Worm (Caenorhabditis elegans) whole organism, L2 larva: ENCODE results near the gene str-14.

Experiments used
- C34F6.9 ChIP-seq: fragments of 150-350 bp; optimal IDR thresholded peaks from 2 replicates; lab custom pipeline; 2014; ENCODE audit warnings: missing biosample characterization, missing genetic modification characterization
- F13H6.1 ChIP-seq: sonication (generic microtip); optimal IDR thresholded peaks from 2 replicates; lab custom pipeline; 2016; ENCODE audit warnings: missing genetic modification characterization, missing compliant biosample characterization
- R02D3.7 ChIP-seq: fragments of 150-350 bp; optimal IDR thresholded peaks from 2 replicates; lab custom pipeline; 2014; ENCODE audit warnings: missing biosample characterization, missing genetic modification characterization
- Y55F3AM.14 ChIP-seq: fragments of 200-800 bp; sonication (Bioruptor generic); optimal IDR thresholded peaks from 2 replicates; lab custom pipeline; 2018; ENCODE audit warnings: mild to moderate bottlenecking, missing genetic modification characterization, missing compliant biosample characterization
- alr-1 ChIP-seq: fragments of 150-350 bp; optimal IDR thresholded peaks from 2 replicates; lab custom pipeline; 2014; ENCODE audit warnings: missing biosample characterization, missing genetic modification characterization
- aly-2 ChIP-seq: fragments of 150-350 bp; optimal IDR thresholded peaks from 2 replicates; lab custom pipeline; 2014; ENCODE audit warnings: missing biosample characterization, missing genetic modification characterization
- ama-1 ChIP-seq: fragments of 150-350 bp; optimal IDR thresholded peaks from 2 replicates; lab custom pipeline; 2018; ENCODE audit warnings: inconsistent platforms
- blmp-1 ChIP-seq: sonication (generic microtip); optimal IDR thresholded peaks from 2 replicates; lab custom pipeline; 2017; ENCODE audit warnings: missing genetic modification characterization, mild to moderate bottlenecking, missing compliant biosample characterization, antibody characterized with exemption, moderate library complexity; ENCODE audit not compliant: insufficient read depth
- ceh-16 ChIP-seq: fragments of 150-350 bp; optimal IDR thresholded peaks from 2 replicates; lab custom pipeline; 2014; ENCODE audit warnings: missing biosample characterization, missing genetic modification characterization
- ceh-82 ChIP-seq: fragments of 150-350 bp; optimal IDR thresholded peaks from 2 replicates; lab custom pipeline; 2014; ENCODE audit warnings: missing biosample characterization, missing genetic modification characterization
- crh-2 ChIP-seq: sonication (generic microtip); optimal IDR thresholded peaks from 2 replicates; lab custom pipeline; 2017; ENCODE audit warnings: missing biosample characterization, missing genetic modification characterization
- egl-27 ChIP-seq: sonication (generic microtip); optimal IDR thresholded peaks from 3 replicates; lab custom pipeline; 2017; ENCODE audit warnings: missing biosample characterization, missing genetic modification reagents, missing genetic modification characterization
- elt-3 ChIP-seq: sonication (generic microtip); optimal IDR thresholded peaks from 2 replicates; lab custom pipeline; 2017; ENCODE audit warnings: missing biosample characterization, missing genetic modification characterization
- fos-1 ChIP-seq: fragments of 150-350 bp; optimal IDR thresholded peaks from 2 replicates; lab custom pipeline; 2014; ENCODE audit warnings: missing biosample characterization, missing genetic modification characterization
- gmeb-1 ChIP-seq: fragments of 150-350 bp; optimal IDR thresholded peaks from 2 replicates; lab custom pipeline; 2014; ENCODE audit warnings: missing biosample characterization, missing genetic modification characterization
- lin-13 ChIP-seq: fragments of 150-350 bp; optimal IDR thresholded peaks from 2 replicates; lab custom pipeline; 2014; ENCODE audit warnings: missing biosample characterization, missing genetic modification reagents, missing genetic modification characterization
- lsy-2 ChIP-seq, 2 experiments: fragments of 150-350 bp in 1 of 2; sonication (generic microtip) in 1 of 2; optimal IDR thresholded peaks; 2 replicates each; lab custom pipeline; 2014 to 2017; ENCODE audit warnings: missing biosample characterization in 2 of 2, missing genetic modification characterization in 2 of 2
- mab-5 ChIP-seq: fragments of 150-350 bp; optimal IDR thresholded peaks from 2 replicates; lab custom pipeline; 2014; ENCODE audit warnings: missing biosample characterization, missing genetic modification characterization
- mbf-1 ChIP-seq: sonication (generic microtip); optimal IDR thresholded peaks from 2 replicates; lab custom pipeline; 2017; ENCODE audit warnings: missing biosample characterization, missing genetic modification characterization
- mdl-1 ChIP-seq, 2 experiments: fragments of 150-350 bp in 1 of 2; sonication (generic microtip) in 1 of 2; optimal IDR thresholded peaks; 2 replicates each; lab custom pipeline; 2017; ENCODE audit warnings: missing biosample characterization in 2 of 2, missing genetic modification characterization in 2 of 2
- nhr-10 ChIP-seq: sonication (generic microtip); optimal IDR thresholded peaks from 2 replicates; lab custom pipeline; 2017; ENCODE audit warnings: missing biosample characterization, missing genetic modification characterization
- nhr-11 ChIP-seq: fragments of 150-350 bp; optimal IDR thresholded peaks from 2 replicates; lab custom pipeline; 2014; ENCODE audit warnings: missing biosample characterization, missing genetic modification characterization
- nhr-12 ChIP-seq: fragments of 150-350 bp; optimal IDR thresholded peaks from 2 replicates; lab custom pipeline; 2014; ENCODE audit warnings: missing biosample characterization, missing genetic modification characterization
- nhr-129 ChIP-seq: fragments of 150-350 bp; optimal IDR thresholded peaks from 2 replicates; lab custom pipeline; 2014; ENCODE audit warnings: missing biosample characterization, missing genetic modification characterization
- nhr-21 ChIP-seq: fragments of 150-350 bp; optimal IDR thresholded peaks from 2 replicates; lab custom pipeline; 2014; ENCODE audit warnings: missing biosample characterization, missing genetic modification characterization
- nhr-6 ChIP-seq: fragments of 150-350 bp; optimal IDR thresholded peaks from 2 replicates; lab custom pipeline; 2014; ENCODE audit warnings: missing biosample characterization, missing genetic modification characterization
- nhr-77 ChIP-seq: fragments of 150-350 bp; optimal IDR thresholded peaks from 2 replicates; lab custom pipeline; 2014; ENCODE audit warnings: missing biosample characterization, missing genetic modification characterization
- sem-4 ChIP-seq: fragments of 150-350 bp; optimal IDR thresholded peaks from 2 replicates; lab custom pipeline; 2014; ENCODE audit warnings: missing biosample characterization, missing genetic modification reagents, missing genetic modification characterization
- skn-1 ChIP-seq: sonication (generic microtip); optimal IDR thresholded peaks from 2 replicates; lab custom pipeline; 2017; ENCODE audit warnings: missing biosample characterization, missing genetic modification characterization
- sma-9 ChIP-seq, 2 experiments: fragments of 150-350 bp in 1 of 2; sonication (generic microtip) in 1 of 2; optimal IDR thresholded peaks; 2 replicates each; lab custom pipeline; 2014 to 2016; ENCODE audit warnings: missing genetic modification characterization in 2 of 2, mild to moderate bottlenecking in 1 of 2, missing biosample characterization in 1 of 2, missing compliant biosample characterization in 1 of 2, missing genetic modification reagents in 1 of 2, moderate library complexity in 1 of 2
- unc-39 ChIP-seq: fragments of 150-350 bp; optimal IDR thresholded peaks from 2 replicates; lab custom pipeline; 2014; ENCODE audit warnings: missing biosample characterization, missing genetic modification characterization
- unc-62 ChIP-seq: fragments of 150-350 bp; optimal IDR thresholded peaks from 2 replicates; lab custom pipeline; 2014; ENCODE audit warnings: missing biosample characterization, missing genetic modification reagents, missing genetic modification characterization
- ztf-1 ChIP-seq: fragments of 200-800 bp; sonication (Bioruptor generic); conservative IDR thresholded peaks from 2 replicates; pipeline ENCODE4 v1.3.6; 2022; ENCODE audit warnings: missing genetic modification characterization, missing compliant biosample characterization
- ztf-11 ChIP-seq: sonication (generic microtip); optimal IDR thresholded peaks from 2 replicates; lab custom pipeline; 2017; ENCODE audit warnings: missing biosample characterization, missing genetic modification characterization
- ztf-4 ChIP-seq: fragments of 150-350 bp; optimal IDR thresholded peaks from 2 replicates; lab custom pipeline; 2014; ENCODE audit warnings: missing biosample characterization, missing genetic modification characterization

The str-14 gene

DNA sequence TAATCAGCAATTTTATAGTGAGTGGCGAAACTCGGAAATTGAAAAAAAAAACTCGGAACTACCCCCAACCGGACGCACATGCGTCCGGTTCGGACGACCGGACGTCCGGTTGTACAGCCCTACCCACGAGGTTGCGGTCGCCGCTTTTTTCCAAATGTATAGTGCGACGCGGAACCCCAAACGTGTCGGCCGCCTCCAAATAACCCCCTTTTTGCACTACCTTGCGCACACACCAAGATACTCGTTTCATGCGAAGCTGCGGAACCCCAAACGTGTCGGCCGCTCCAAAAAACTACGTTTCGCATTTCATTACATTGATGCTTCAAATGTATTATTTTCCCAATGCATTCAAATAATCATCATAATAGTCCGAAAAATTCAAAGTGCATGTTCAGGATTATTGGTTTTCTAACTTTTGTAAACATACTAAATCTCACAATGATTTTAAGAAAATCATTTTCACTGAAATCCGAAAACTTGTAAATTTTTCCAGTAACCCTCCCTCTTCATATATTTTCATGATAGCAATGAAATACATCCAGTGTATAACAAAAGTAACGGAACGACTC lies 17.1 kb upstream of the str-14 start, which contains the start of gene srw-35:
TSS of gene srw-35 (plus strand) at position 519 of the 569 bp plus-strand sequence.
- TF ChIP-seq crh-2 (tag; lab: Kevin White, UChicago) (no peak), C34F6.9 (no peak), fos-1 (no peak), egl-27 (tag; lab: Kevin White, UChicago) (no peak), sem-4 (tag; lab: Kevin White, UChicago) (no peak), ceh-16 (no peak), mbf-1 (tag; lab: Kevin White, UChicago) (no peak), blmp-1 (tag; lab: Kevin White, UChicago) (no peak), sma-9 (GFP tag; optimal IDR thresholded peaks at IDR 0.05; lab: Kevin White, UChicago) (no peak), sma-9 (tag; optimal IDR thresholded peaks at IDR 0.05; lab: Kevin White, UChicago) (no peak), lsy-2 (tag; optimal IDR thresholded peaks at IDR 0.05; lab: Kevin White, UChicago) (no peak)

DNA sequence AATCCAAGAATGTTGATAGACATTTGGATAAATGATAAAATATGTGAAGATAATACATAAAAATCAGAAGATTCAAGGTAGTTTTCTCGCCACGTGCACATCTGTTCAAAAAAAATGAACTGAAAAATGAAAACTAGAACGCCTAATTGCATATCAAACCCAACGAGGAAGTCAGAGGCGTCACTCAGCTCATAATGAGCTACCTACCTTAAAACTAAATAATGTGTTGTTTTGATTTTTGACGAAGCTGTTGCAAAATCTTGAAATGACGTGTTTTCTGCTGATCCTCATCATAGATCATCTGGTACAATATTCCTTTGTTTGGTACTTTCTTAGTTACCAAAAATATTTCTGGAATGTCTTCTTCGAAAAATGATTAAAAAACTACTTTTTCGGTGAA lies 16.0 kb upstream of the str-14 start, which contains the start of gene srh-138:
TSS of gene srh-138 (minus strand) at position 101 of the 400 bp plus-strand sequence.
- no peak for TF ChIP-seq ama-1
- no peak for TF ChIP-seq mbf-1 (tag; lab: Kevin White, UChicago)
- no peak for TF ChIP-seq R02D3.7 (tag; lab: Kevin White, UChicago)
- TF ChIP-seq lsy-2 (tag; optimal IDR thresholded peaks at IDR 0.05; lab: Kevin White, UChicago): no peak
- TF ChIP-seq sma-9 (GFP tag; optimal IDR thresholded peaks at IDR 0.05; lab: Kevin White, UChicago): no peak
- no peak for TF ChIP-seq sma-9 (tag; optimal IDR thresholded peaks at IDR 0.05; lab: Kevin White, UChicago)
- no peak for TF ChIP-seq mdl-1 (tag; optimal IDR thresholded peaks at IDR 0.05; lab: Kevin White, UChicago)
- TF ChIP-seq lin-13 (GFP tag; lab: Kevin White, UChicago): no peak

- TF ChIP-seq unc-39 (tag; lab: Kevin White, UChicago): no peak
- TF ChIP-seq elt-3 (tag; lab: Kevin White, UChicago): no peak
- no peak for TF ChIP-seq F13H6.1
- no peak for TF ChIP-seq nhr-11 (tag; lab: Kevin White, UChicago)
- no peak for TF ChIP-seq unc-62 (GFP tag; lab: Kevin White, UChicago)
- no peak for TF ChIP-seq nhr-77 (tag; lab: Kevin White, UChicago)
- no peak for TF ChIP-seq mab-5 (tag; lab: Kevin White, UChicago)
- TF ChIP-seq nhr-10 (tag; lab: Kevin White, UChicago): no peak
- TF ChIP-seq aly-2 (tag; lab: Kevin White, UChicago): no peak
- TF ChIP-seq Y55F3AM.14 (GFP tag; lab: Kevin White, UChicago): no peak
- no peak for TF ChIP-seq skn-1 (tag; lab: Kevin White, UChicago)
- no peak for TF ChIP-seq ceh-82 (tag; lab: Kevin White, UChicago)
- TF ChIP-seq lin-13 (GFP tag; lab: Kevin White, UChicago): no peak
- TF ChIP-seq nhr-129: no peak
- no peak for TF ChIP-seq nhr-12 (tag; lab: Kevin White, UChicago)
- no peak for TF ChIP-seq ztf-4 (tag; lab: Kevin White, UChicago)
- TF ChIP-seq sma-9 (GFP tag; optimal IDR thresholded peaks at IDR 0.05; lab: Kevin White, UChicago): no peak
- no peak for TF ChIP-seq sma-9 (tag; optimal IDR thresholded peaks at IDR 0.05; lab: Kevin White, UChicago)
Observed at ce11 chrV:16467840-16468239, 12.9 kb upstream of the str-14 start, which contains the start of gene sru-44. Gene sru-44 (minus strand): TSS chrV:16467940.

DNA sequence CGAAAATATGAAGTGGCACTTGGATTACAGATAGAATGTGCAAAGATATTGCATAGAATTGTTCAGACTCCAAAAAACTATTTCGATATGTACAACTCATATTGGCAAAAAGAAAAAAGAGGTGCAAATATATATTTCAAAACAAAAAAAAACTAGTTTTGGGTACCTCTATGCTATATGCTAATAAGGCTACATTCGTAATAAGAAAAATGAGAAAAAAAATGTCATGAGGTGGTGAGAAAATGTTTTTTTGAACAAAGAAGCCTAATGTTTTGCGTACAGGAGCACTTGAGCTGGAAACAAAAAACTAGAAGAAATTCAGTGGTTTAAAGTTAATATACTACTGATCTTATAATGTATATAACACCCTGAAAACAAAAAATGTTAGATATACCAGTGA lies 5.9 kb upstream of the str-14 start, which contains the start of gene srh-142:
TSS of gene srh-142 (minus strand) at position 101 of the 400 bp plus-strand sequence.
- TF ChIP-seq lin-13 (GFP tag; lab: Kevin White, UChicago): no peak
- no peak for TF ChIP-seq mab-5 (tag; lab: Kevin White, UChicago)
- no peak for TF ChIP-seq elt-3 (tag; lab: Kevin White, UChicago)
- TF ChIP-seq crh-2 (tag; lab: Kevin White, UChicago): no peak
- TF ChIP-seq Y55F3AM.14 (GFP tag; lab: Kevin White, UChicago): no peak
- no peak for TF ChIP-seq ztf-11
- TF ChIP-seq nhr-6 (tag; lab: Kevin White, UChicago): no peak
- no peak for TF ChIP-seq ceh-16
- no peak for TF ChIP-seq ztf-1 (GFP tag; lab: Robert Waterston, UW)
- no peak for TF ChIP-seq nhr-21
- TF ChIP-seq gmeb-1 (tag; lab: Kevin White, UChicago): no peak
- no peak for TF ChIP-seq skn-1 (tag; lab: Kevin White, UChicago)
- no peak for TF ChIP-seq nhr-12 (tag; lab: Kevin White, UChicago)
- no peak for TF ChIP-seq alr-1 (tag; lab: Kevin White, UChicago)
- TF ChIP-seq nhr-10 (tag; lab: Kevin White, UChicago): no peak
- no peak for TF ChIP-seq R02D3.7 (tag; lab: Kevin White, UChicago)
